Worm (Caenorhabditis elegans): ENCODE measurements around the gene D2062.1.
A peak's percentile ranks its signal among the peaks of the same experiment; 100 is the strongest.
"Not testable (repeated sequence)": the region's sequence is repeated elsewhere in the genome, so short reads cannot be mapped to it uniquely, and the experiment has no call there.

Gene D2062.1

DNA sequence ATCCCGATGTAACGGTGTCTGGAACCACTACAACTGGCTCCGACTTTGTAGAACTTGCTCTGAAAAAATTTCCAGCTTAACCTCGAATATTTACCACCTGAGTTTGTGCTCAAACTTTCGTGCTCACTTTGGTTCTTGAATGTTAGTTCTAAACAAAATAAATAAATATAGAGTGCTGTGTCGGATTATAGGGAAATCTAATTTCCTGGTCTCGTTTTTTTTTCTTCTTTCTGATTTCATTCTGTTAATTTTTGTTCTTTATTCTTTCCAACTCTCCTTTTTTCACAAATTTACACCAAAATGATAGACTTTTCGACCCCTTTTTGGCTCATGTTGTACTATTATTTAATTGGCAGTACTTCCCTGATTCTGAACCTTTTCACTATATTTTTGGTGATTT, 2.0 kb upstream of the D2062.1 start, which contains the start of gene sri-37:
TSS of gene sri-37 (plus strand) at position 301 of the 400 bp plus-strand sequence.
- TF ChIP-seq dox-1 (GFP tag; IDR thresholded peaks at IDR 0.05) (no peak), hrde-1 (tag; optimal IDR thresholded peaks at IDR 0.05; ENCODE audit: borderline replicate concordance) (no peak), ets-4 (GFP tag; optimal IDR thresholded peaks at IDR 0.05) (no peak), rcor-1 (GFP tag; IDR thresholded peaks at IDR 0.05) (no peak), xnd-1 (tag; optimal IDR thresholded peaks at IDR 0.05) (no peak), madf-6 (GFP tag; IDR thresholded peaks at IDR 0.05) (no peak), sdz-38 (tag; optimal IDR thresholded peaks at IDR 0.05) (no peak), hlh-26 (GFP tag; conservative IDR thresholded peaks at IDR 0.05) (no peak), attf-3 (GFP tag; conservative IDR thresholded peaks at IDR 0.05) (no peak), ceh-79 (tag; optimal IDR thresholded peaks at IDR 0.05) (no peak), egl-44 (GFP tag; IDR thresholded peaks at IDR 0.05) (no peak), mcd-1 (GFP tag; IDR thresholded peaks at IDR 0.05) (no peak), ztf-3 (GFP tag; optimal IDR thresholded peaks at IDR 0.05) (no peak), B0261.1 (tag; optimal IDR thresholded peaks at IDR 0.05) (no peak), Y56A3A.18 (GFP tag; IDR thresholded peaks at IDR 0.05) (no peak), B0019.2 (GFP tag; conservative IDR thresholded peaks at IDR 0.05) (no peak), nhr-179 (tag; optimal IDR thresholded peaks at IDR 0.05) (no peak), pbrm-1 (GFP tag; IDR thresholded peaks at IDR 0.05) (no peak), dpl-1 (GFP tag; optimal IDR thresholded peaks at IDR 0.05) (no peak), C17E4.6 (GFP tag; IDR thresholded peaks at IDR 0.05) (no peak)

DNA sequence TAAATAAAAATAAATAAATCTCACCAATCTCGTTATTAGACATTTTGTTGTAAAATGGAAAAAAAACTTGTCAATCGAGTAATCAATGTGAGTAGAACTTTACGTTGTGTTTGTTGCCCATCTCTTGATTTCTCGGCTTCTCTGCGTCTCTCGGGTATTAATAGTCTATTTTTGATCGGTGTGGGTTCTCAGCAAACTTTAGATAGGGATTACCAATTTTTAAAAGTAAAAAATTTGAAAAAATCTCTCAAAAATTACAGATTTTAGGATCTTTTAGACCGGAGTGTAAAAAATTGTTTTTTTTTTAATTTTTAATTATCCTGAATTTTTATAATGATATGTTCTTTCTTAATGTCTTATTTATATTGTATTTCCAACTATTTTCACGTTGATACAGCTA, 6.1 kb downstream of the D2062.1 start, which contains the start of gene F22E5.21:
TSS of gene F22E5.21 (minus strand) at position 101 of the 400 bp plus-strand sequence.
- TF ChIP-seq hrde-1 (tag; optimal IDR thresholded peaks at IDR 0.05; ENCODE audit: borderline replicate concordance) (no peak), ekl-4 (GFP tag; IDR thresholded peaks at IDR 0.05) (no peak), ztf-6 (GFP tag; IDR thresholded peaks at IDR 0.05) (no peak)

ce11 chrII:2638062-2638461, 6.8 kb downstream of the D2062.1 start, which contains the start of gene F22E5.9:
F22E5.9 (plus strand) TSS chrII:2638388.
- peak; percentile 50 for TF ChIP-seq lin-54 (GFP tag; optimal IDR thresholded peaks at IDR 0.05)
- no peak for TF ChIP-seq mxl-1 (tag; optimal IDR thresholded peaks at IDR 0.05)
- TF ChIP-seq dpl-1 (GFP tag; optimal IDR thresholded peaks at IDR 0.05) = peak; percentile 54
- TF ChIP-seq tbp1 (GFP tag; optimal IDR thresholded peaks at IDR 0.05) = no peak
- TF ChIP-seq mcd-1 (GFP tag; IDR thresholded peaks at IDR 0.05) = peak; percentile 85
- TF ChIP-seq lin-40 (tag; optimal IDR thresholded peaks at IDR 0.05) = no peak
- no peak for TF ChIP-seq ztf-3 (GFP tag; optimal IDR thresholded peaks at IDR 0.05)
- TF ChIP-seq F22D6.2 (tag; optimal IDR thresholded peaks at IDR 0.05) = no peak
- TF ChIP-seq efl-1 (GFP tag; optimal IDR thresholded peaks at IDR 0.05) = peak; percentile 30
- no peak for TF ChIP-seq sptf-2 (GFP tag; optimal IDR thresholded peaks at IDR 0.05)

- TF ChIP-seq bed-1 (GFP tag; IDR thresholded peaks at IDR 0.05); sptf-2 (GFP tag; optimal IDR thresholded peaks at IDR 0.05); madf-3 (GFP tag; IDR thresholded peaks at IDR 0.05): not testable (repeated sequence)
Measured at ce11 chrII:2639401-2640088, 8.3 kb downstream of the D2062.1 start, which contains the start of gene F22E5.8. F22E5.8 (plus strand) TSS chrII:2640038.

ce11 chrII:2640982-2641381, 9.7 kb downstream of the D2062.1 start, which contains the start of gene F22E5.23:
F22E5.23 (plus strand) TSS chrII:2641282.
- no peak for TF ChIP-seq aptf-2 (GFP tag; conservative IDR thresholded peaks at IDR 0.05)
- TF ChIP-seq ztf-6 (GFP tag; IDR thresholded peaks at IDR 0.05) = no peak
- no peak for TF ChIP-seq B0035.1 (tag; optimal IDR thresholded peaks at IDR 0.05)
- no peak for TF ChIP-seq hrde-1 (tag; optimal IDR thresholded peaks at IDR 0.05; ENCODE audit: borderline replicate concordance)
- no peak for TF ChIP-seq B0019.2 (GFP tag; conservative IDR thresholded peaks at IDR 0.05)
- TF ChIP-seq nfya-2 (GFP tag; IDR thresholded peaks at IDR 0.05) = no peak
- TF ChIP-seq C17E4.6 (GFP tag; IDR thresholded peaks at IDR 0.05) = no peak
- TF ChIP-seq dox-1 (GFP tag; IDR thresholded peaks at IDR 0.05) = no peak
- TF ChIP-seq ceh-58 (GFP tag; IDR thresholded peaks at IDR 0.05) = no peak
- no peak for TF ChIP-seq lsy-27 (tag; optimal IDR thresholded peaks at IDR 0.05; ENCODE audit: borderline replicate concordance, insufficient read depth)
- no peak for TF ChIP-seq nhr-120 (GFP tag; IDR thresholded peaks at IDR 0.05)
- no peak for TF ChIP-seq ztf-28 (GFP tag; IDR thresholded peaks at IDR 0.05)
- TF ChIP-seq F52B5.7 (tag; optimal IDR thresholded peaks at IDR 0.05) = no peak
- TF ChIP-seq tbp1 (GFP tag; optimal IDR thresholded peaks at IDR 0.05) = no peak
- no peak for TF ChIP-seq ekl-4 (GFP tag; IDR thresholded peaks at IDR 0.05)
- no peak for TF ChIP-seq F39B2.1 (GFP tag; IDR thresholded peaks at IDR 0.05)
- no peak for TF ChIP-seq D2030.7 (GFP tag; IDR thresholded peaks at IDR 0.05)

Data from whole organism, young adult.